Worm (Caenorhabditis elegans) whole organism, L3 larva: ENCODE data around the gene K11H3.3.
A peak's percentile ranks its signal among the peaks of the same experiment; 100 is the strongest.

Experiments
- R02D3.7 ChIP-seq: fragments of 150-350 bp; optimal IDR thresholded peaks from 2 replicates; lab custom pipeline; 2014; ENCODE audit warnings: missing biosample characterization, missing genetic modification characterization
- ZK546.5 ChIP-seq: sonication (generic microtip); optimal IDR thresholded peaks from 2 replicates; lab custom pipeline; 2017; ENCODE audit warnings: missing biosample characterization, missing genetic modification characterization
- ama-1 ChIP-seq: fragments of 150-350 bp; optimal IDR thresholded peaks from 2 replicates; lab custom pipeline; 2018
- ceh-16 ChIP-seq: sonication (generic microtip); optimal IDR thresholded peaks from 2 replicates; lab custom pipeline; 2017; ENCODE audit warnings: missing biosample characterization, missing genetic modification characterization
- ceh-28 ChIP-seq: fragments of 150-350 bp; optimal IDR thresholded peaks from 2 replicates; lab custom pipeline; 2014; ENCODE audit warnings: missing biosample characterization, missing genetic modification reagents, missing genetic modification characterization
- ceh-82 ChIP-seq: fragments of 150-350 bp; optimal IDR thresholded peaks from 2 replicates; lab custom pipeline; 2014; ENCODE audit warnings: missing biosample characterization, missing genetic modification characterization
- ceh-9 ChIP-seq: sonication (generic microtip); optimal IDR thresholded peaks from 2 replicates; lab custom pipeline; 2018; ENCODE audit warnings: missing biosample characterization, missing genetic modification characterization
- daf-12 ChIP-seq: fragments of 150-350 bp; optimal IDR thresholded peaks from 2 replicates; lab custom pipeline; 2014; ENCODE audit warnings: missing biosample characterization, missing genetic modification reagents, missing genetic modification characterization
- egl-27 ChIP-seq: sonication (generic microtip); optimal IDR thresholded peaks from 4 replicates; lab custom pipeline; 2017; ENCODE audit warnings: missing biosample characterization, missing genetic modification reagents, missing genetic modification characterization
- egl-5 ChIP-seq: fragments of 150-350 bp; optimal IDR thresholded peaks from 2 replicates; lab custom pipeline; 2017; ENCODE audit warnings: missing biosample characterization, missing genetic modification reagents, missing genetic modification characterization, inconsistent platforms
- elt-1 ChIP-seq: fragments of 150-350 bp; optimal IDR thresholded peaks from 2 replicates; lab custom pipeline; 2014; ENCODE audit warnings: missing biosample characterization, missing genetic modification characterization
- elt-2 ChIP-seq: sonication (generic microtip); optimal IDR thresholded peaks from 2 replicates; lab custom pipeline; 2016; ENCODE audit warnings: missing genetic modification reagents, mild to moderate bottlenecking, missing genetic modification characterization, missing compliant biosample characterization
- elt-3 ChIP-seq, 3 experiments: fragments of 150-350 bp in 1 of 3; sonication (generic microtip) in 2 of 3; optimal IDR thresholded peaks; 2 replicates in 2 of 3; 4 replicates in 1 of 3; lab custom pipeline; 2014 to 2017; ENCODE audit warnings: missing biosample characterization in 3 of 3, missing genetic modification characterization in 3 of 3
- fkh-10 ChIP-seq: sonication (generic microtip); optimal IDR thresholded peaks from 2 replicates; lab custom pipeline; 2017; ENCODE audit warnings: missing biosample characterization, missing genetic modification reagents, missing genetic modification characterization
- fkh-2 ChIP-seq: fragments of 150-350 bp; optimal IDR thresholded peaks from 2 replicates; lab custom pipeline; 2014; ENCODE audit warnings: missing biosample characterization, missing genetic modification reagents, missing genetic modification characterization
- fos-1 ChIP-seq: fragments of 150-350 bp; optimal IDR thresholded peaks from 2 replicates; lab custom pipeline; 2014; ENCODE audit warnings: missing biosample characterization, missing genetic modification characterization
- hmg-11 ChIP-seq: sonication (generic microtip); optimal IDR thresholded peaks from 2 replicates; lab custom pipeline; 2016; ENCODE audit warnings: missing genetic modification characterization, missing compliant biosample characterization
- jun-1 ChIP-seq: fragments of 150-350 bp; optimal IDR thresholded peaks from 2 replicates; lab custom pipeline; 2014; ENCODE audit warnings: missing biosample characterization, missing genetic modification reagents, missing genetic modification characterization
- lin-15B ChIP-seq: fragments of 150-350 bp; optimal IDR thresholded peaks from 2 replicates; lab custom pipeline; 2014; ENCODE audit warnings: missing biosample characterization, missing genetic modification characterization
- lin-39 ChIP-seq: fragments of 150-350 bp; optimal IDR thresholded peaks from 2 replicates; lab custom pipeline; 2018; ENCODE audit warnings: missing biosample characterization, missing genetic modification reagents, missing genetic modification characterization
- lsy-12 ChIP-seq: sonication (generic microtip); optimal IDR thresholded peaks from 2 replicates; lab custom pipeline; 2016; ENCODE audit warnings: mild to moderate bottlenecking, missing genetic modification characterization, missing compliant biosample characterization
- mdl-1 ChIP-seq: fragments of 150-350 bp; optimal IDR thresholded peaks from 2 replicates; lab custom pipeline; 2014; ENCODE audit warnings: missing biosample characterization, missing genetic modification characterization
- mml-1 ChIP-seq: fragments of 150-350 bp; sonication (generic microtip); optimal IDR thresholded peaks from 3 replicates; lab custom pipeline; 2014; ENCODE audit warnings: missing biosample characterization, missing genetic modification characterization
- nfya-1 ChIP-seq: sonication (generic microtip); optimal IDR thresholded peaks from 2 replicates; lab custom pipeline; 2017; ENCODE audit warnings: missing genetic modification characterization, mild to moderate bottlenecking, missing compliant biosample characterization, antibody characterized with exemption, moderate library complexity; ENCODE audit not compliant: insufficient read depth
- nhr-11 ChIP-seq: fragments of 150-350 bp; optimal IDR thresholded peaks from 2 replicates; lab custom pipeline; 2014; ENCODE audit warnings: missing biosample characterization, missing genetic modification characterization
- nhr-12 ChIP-seq: fragments of 150-350 bp; optimal IDR thresholded peaks from 2 replicates; lab custom pipeline; 2014; ENCODE audit warnings: missing biosample characterization, missing genetic modification characterization
- nhr-23 ChIP-seq: fragments of 150-350 bp; optimal IDR thresholded peaks from 2 replicates; lab custom pipeline; 2014; ENCODE audit warnings: missing biosample characterization, missing genetic modification reagents, missing genetic modification characterization
- nhr-237 ChIP-seq: fragments of 150-350 bp; optimal IDR thresholded peaks from 2 replicates; lab custom pipeline; 2014; ENCODE audit warnings: missing biosample characterization, missing genetic modification characterization
- nhr-25 ChIP-seq: sonication (generic microtip); optimal IDR thresholded peaks from 2 replicates; lab custom pipeline; 2017; ENCODE audit warnings: missing biosample characterization, missing genetic modification characterization
- nhr-28 ChIP-seq: fragments of 150-350 bp; optimal IDR thresholded peaks from 2 replicates; lab custom pipeline; 2014; ENCODE audit warnings: missing biosample characterization, missing genetic modification characterization
- nhr-43 ChIP-seq: sonication (generic microtip); optimal IDR thresholded peaks from 2 replicates; lab custom pipeline; 2016; ENCODE audit warnings: mild to moderate bottlenecking, missing genetic modification characterization, missing compliant biosample characterization; ENCODE audit not compliant: poor library complexity, severe bottlenecking
- nhr-76 ChIP-seq: fragments of 150-350 bp; sonication (generic microtip); optimal IDR thresholded peaks from 5 replicates; lab custom pipeline; 2014; ENCODE audit warnings: missing biosample characterization, missing genetic modification characterization
- pha-4 ChIP-seq: fragments of 150-350 bp; optimal IDR thresholded peaks from 2 replicates; lab custom pipeline; 2014; ENCODE audit warnings: missing biosample characterization, missing genetic modification reagents, missing genetic modification characterization
- pqm-1 ChIP-seq: fragments of 150-350 bp; optimal IDR thresholded peaks from 2 replicates; lab custom pipeline; 2017; ENCODE audit warnings: missing biosample characterization, missing genetic modification characterization, inconsistent platforms
- sea-2 ChIP-seq: fragments of 150-350 bp; sonication (generic microtip); optimal IDR thresholded peaks from 4 replicates; lab custom pipeline; 2014; ENCODE audit warnings: missing biosample characterization, missing genetic modification reagents, missing genetic modification characterization
- skn-1 ChIP-seq: fragments of 150-350 bp; optimal IDR thresholded peaks from 2 replicates; lab custom pipeline; 2014; ENCODE audit warnings: missing biosample characterization, missing genetic modification characterization
- snpc-4 ChIP-seq: fragments of 150-350 bp; optimal IDR thresholded peaks from 2 replicates; lab custom pipeline; 2014; ENCODE audit warnings: missing biosample characterization, missing genetic modification characterization
- tbx-2 ChIP-seq: sonication (generic microtip); optimal IDR thresholded peaks from 2 replicates; lab custom pipeline; 2016; ENCODE audit warnings: mild to moderate bottlenecking, missing genetic modification characterization, missing compliant biosample characterization
- unc-39 ChIP-seq: sonication (generic microtip); optimal IDR thresholded peaks from 4 replicates; lab custom pipeline; 2017; ENCODE audit warnings: missing biosample characterization, missing genetic modification characterization
- unc-62 ChIP-seq: fragments of 150-350 bp; sonication (generic microtip); optimal IDR thresholded peaks from 4 replicates; lab custom pipeline; 2014; ENCODE audit warnings: missing biosample characterization, missing genetic modification reagents, missing genetic modification characterization
- zag-1 ChIP-seq: fragments of 150-350 bp; optimal IDR thresholded peaks from 2 replicates; lab custom pipeline; 2014; ENCODE audit warnings: missing biosample characterization, missing genetic modification characterization
- ztf-11 ChIP-seq: fragments of 150-350 bp; optimal IDR thresholded peaks from 2 replicates; lab custom pipeline; 2014; ENCODE audit warnings: missing biosample characterization, missing genetic modification characterization

K11H3.3 gene

ce11 chrIII:9834888-9835287, 16.8 kb upstream of the K11H3.3 start, which contains the start of gene K11H3.8:
Gene K11H3.8, plus strand, starts transcription at chrIII:9835188.
- no peak for TF ChIP-seq ztf-11 (tag; lab: Kevin White, UChicago)
- no peak for TF ChIP-seq ceh-82 (tag; lab: Kevin White, UChicago)
- no peak for TF ChIP-seq sea-2
- no peak for TF ChIP-seq unc-39

- TF ChIP-seq nhr-11 (no peak), egl-5 (tag; lab: Kevin White, UChicago) (no peak), nfya-1 (tag; lab: Kevin White, UChicago) (no peak), ZK546.5 (tag; lab: Kevin White, UChicago) (no peak), nhr-28 (no peak), R02D3.7 (tag; lab: Kevin White, UChicago) (no peak), nhr-23 (tag; lab: Kevin White, UChicago) (no peak), skn-1 (tag; lab: Kevin White, UChicago) (no peak), elt-2 (tag; lab: Kevin White, UChicago) (no peak), fkh-2 (tag; lab: Kevin White, UChicago) (no peak), pqm-1 (no peak), ama-1 (no peak), sea-2 (no peak), unc-39 (no peak), unc-62 (GFP tag; lab: Kevin White, UChicago) (no peak), zag-1 (no peak), jun-1 (tag; lab: Kevin White, UChicago) (no peak), ceh-28 (no peak), daf-12 (no peak), elt-1 (tag; lab: Kevin White, UChicago) (no peak)
Observed at ce11 chrIII:9843715-9844114, 7.9 kb upstream of the K11H3.3 start, which contains the start of gene K11H3.5. Gene K11H3.5, plus strand, starts transcription at chrIII:9843768.

DNA sequence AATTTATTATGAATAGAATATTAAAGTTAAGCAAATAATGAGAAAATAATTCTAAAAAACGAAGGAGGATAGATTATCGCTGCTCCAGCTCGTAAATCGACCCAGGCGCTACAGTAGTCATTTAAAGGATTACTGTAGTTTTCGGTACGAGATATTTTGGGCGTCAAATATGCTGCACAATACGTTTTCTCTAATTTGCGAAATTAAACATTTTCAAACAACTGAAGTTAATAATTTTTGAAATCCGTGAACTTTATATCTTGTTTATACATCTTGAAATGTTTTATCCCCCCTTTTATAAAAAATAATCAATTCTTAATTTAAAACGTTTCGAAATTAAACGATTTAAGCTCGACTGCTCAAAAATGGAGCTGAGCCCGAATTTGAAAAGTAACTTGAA, 5.6 kb upstream of the K11H3.3 start, which contains the start of gene K11H3.2:
TSS of gene K11H3.2 (plus strand) at position 301 of the 400 bp plus-strand sequence.
- TF ChIP-seq mml-1 (tag; lab: Kevin White, UChicago) (no peak), elt-1 (tag; lab: Kevin White, UChicago) (no peak), ceh-16 (tag; lab: Kevin White, UChicago) (no peak), nhr-12 (no peak), ztf-11 (tag; lab: Kevin White, UChicago) (no peak), hmg-11 (tag; lab: Kevin White, UChicago) (no peak), nhr-11 (no peak), nhr-28 (no peak), nhr-76 (tag; lab: Kevin White, UChicago) (no peak), tbx-2 (tag; lab: Kevin White, UChicago) (no peak), elt-3 (tag; optimal IDR thresholded peaks at IDR 0.05; lab: Kevin White, UChicago) (no peak), nhr-43 (tag; lab: Kevin White, UChicago) (no peak), fkh-2 (tag; lab: Kevin White, UChicago) (no peak), elt-2 (tag; lab: Kevin White, UChicago) (no peak), nhr-23 (tag; lab: Kevin White, UChicago) (no peak)

DNA sequence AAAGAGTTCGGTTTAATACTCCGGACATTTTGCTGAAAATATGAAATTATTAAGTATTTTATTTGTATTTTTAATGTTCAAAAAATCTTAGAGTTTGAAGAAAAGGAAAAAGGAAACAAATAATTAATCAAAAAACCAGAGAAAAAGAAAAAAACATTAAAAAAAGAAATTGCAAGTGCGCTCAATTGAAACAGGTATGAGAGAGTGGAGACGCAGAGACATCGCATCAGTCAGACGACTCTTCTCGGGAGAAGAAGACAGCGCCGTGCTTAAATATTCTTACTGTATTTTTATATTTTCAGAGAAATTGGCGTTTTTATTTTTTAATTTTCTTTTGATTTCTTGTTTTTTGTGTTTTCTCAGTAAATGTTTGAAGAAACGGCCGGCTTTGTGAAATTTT, 3.6 kb upstream of the K11H3.3 start, which contains the start of gene mrpl-36:
TSS of gene mrpl-36 (minus strand) at position 34 of the 400 bp plus-strand sequence.
- peak; percentile 10 for TF ChIP-seq lin-39 (tag; lab: Kevin White, UChicago)
- no peak for TF ChIP-seq nhr-76 (tag; lab: Kevin White, UChicago)
- TF ChIP-seq lin-15B (tag; lab: Kevin White, UChicago), result peak; percentile 73
- TF ChIP-seq pqm-1, result no peak
- no peak for TF ChIP-seq fkh-10 (GFP tag; lab: Kevin White, UChicago)
- no peak for TF ChIP-seq lsy-12
- TF ChIP-seq nfya-1 (tag; lab: Kevin White, UChicago), result peak; percentile 64
- no peak for TF ChIP-seq mdl-1 (tag; lab: Kevin White, UChicago)
- TF ChIP-seq nhr-12, result no peak
- TF ChIP-seq R02D3.7 (tag; lab: Kevin White, UChicago), result no peak
- TF ChIP-seq egl-5 (tag; lab: Kevin White, UChicago), result peak; percentile 20
- TF ChIP-seq fos-1 (tag; lab: Kevin White, UChicago), result no peak
- TF ChIP-seq fkh-2 (tag; lab: Kevin White, UChicago), result no peak
- TF ChIP-seq sea-2, result no peak
- TF ChIP-seq elt-1 (tag; lab: Kevin White, UChicago), result no peak
- TF ChIP-seq egl-27 (tag; lab: Kevin White, UChicago), result no peak
- TF ChIP-seq ceh-28, result no peak
- no peak for TF ChIP-seq unc-62 (GFP tag; lab: Kevin White, UChicago)
- TF ChIP-seq snpc-4 (tag; lab: Kevin White, UChicago), result peak; percentile 5
- TF ChIP-seq elt-2 (tag; lab: Kevin White, UChicago), result peak; percentile 0
- no peak for TF ChIP-seq ceh-82 (tag; lab: Kevin White, UChicago)
- TF ChIP-seq pha-4 (tag; lab: Kevin White, UChicago), result peak; percentile 55
- no peak for TF ChIP-seq ceh-9
- TF ChIP-seq ama-1, result no peak
- no peak for TF ChIP-seq jun-1 (tag; lab: Kevin White, UChicago)
- no peak for TF ChIP-seq nhr-25 (tag; lab: Kevin White, UChicago)
- no peak for TF ChIP-seq nhr-237 (tag; lab: Kevin White, UChicago)
